Worm (Caenorhabditis elegans): ENCODE data around the gene C18H9.5.

DNA sequence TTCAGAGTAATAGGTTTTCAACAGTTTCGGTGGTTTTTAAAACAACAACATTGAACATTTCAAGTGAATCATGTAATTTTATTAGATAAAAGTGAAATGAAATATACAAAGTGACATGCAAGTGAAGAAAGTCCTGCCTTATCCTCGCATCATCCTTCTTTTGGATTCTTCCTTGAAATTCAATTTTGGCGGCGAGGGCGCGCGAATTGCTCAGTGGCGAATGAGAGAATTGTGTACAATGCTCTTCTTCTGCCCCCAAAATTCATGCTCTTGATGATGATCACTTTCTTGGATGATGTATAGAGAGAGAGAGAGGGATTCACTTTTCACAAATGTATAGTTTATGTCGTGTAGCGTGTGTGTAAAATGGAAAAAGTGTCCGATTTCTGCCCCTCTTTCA is 14.3 kb upstream of the C18H9.5 start:
- TF ChIP-seq ets-7 (tag; optimal IDR thresholded peaks at IDR 0.05) (no peak), aly-1 (tag; optimal IDR thresholded peaks at IDR 0.05) (no peak), ama-1 (optimal IDR thresholded peaks at IDR 0.05) (no peak), F13C5.2 (tag; optimal IDR thresholded peaks at IDR 0.05) (no peak), tbx-11 (GFP tag; IDR thresholded peaks at IDR 0.05) (no peak), hmg-4 (GFP tag; optimal IDR thresholded peaks at IDR 0.05) (no peak), pes-1 (GFP tag; IDR thresholded peaks at IDR 0.05) (no peak), hnd-1 (tag; optimal IDR thresholded peaks at IDR 0.05) (no peak), flt-1 (GFP tag; IDR thresholded peaks at IDR 0.05) (no peak)
